Worm (Caenorhabditis elegans) whole organism, L4 larva: Measurements from ENCODE around the gene eral-1.
A peak's percentile ranks its signal among the peaks of the same experiment; 100 is the strongest.

Source experiments
- ces-1 ChIP-seq: fragments of 150-350 bp; sonication (generic microtip); optimal IDR thresholded peaks from 4 replicates; lab custom pipeline; 2014; ENCODE audit warnings: missing biosample characterization, missing genetic modification reagents, missing genetic modification characterization
- cey-2 ChIP-seq: sonication (generic microtip); optimal IDR thresholded peaks from 3 replicates; lab custom pipeline; 2017; ENCODE audit warnings: missing genetic modification characterization, mild to moderate bottlenecking, missing compliant biosample characterization, antibody characterized with exemption, borderline replicate concordance; ENCODE audit not compliant: insufficient read depth
- dmd-8 ChIP-seq: fragments of 200-800 bp; sonication (Bioruptor generic); IDR thresholded peaks from 2 replicates; pipeline ENCODE4 v1.3.6; 2022; ENCODE audit warnings: missing genetic modification characterization, missing compliant biosample characterization
- jun-1 ChIP-seq: fragments of 150-350 bp; optimal IDR thresholded peaks from 2 replicates; lab custom pipeline; 2014; ENCODE audit warnings: missing biosample characterization, missing genetic modification reagents, missing genetic modification characterization
- lin-13 ChIP-seq: fragments of 150-350 bp; optimal IDR thresholded peaks from 2 replicates; lab custom pipeline; 2014; ENCODE audit warnings: missing biosample characterization, missing genetic modification reagents, missing genetic modification characterization
- nhr-11 ChIP-seq: fragments of 150-350 bp; optimal IDR thresholded peaks from 2 replicates; lab custom pipeline; 2014; ENCODE audit warnings: missing biosample characterization, missing genetic modification characterization
- pqm-1 ChIP-seq: sonication (generic microtip); optimal IDR thresholded peaks from 2 replicates; lab custom pipeline; 2017; ENCODE audit warnings: missing biosample characterization, missing genetic modification characterization
- set-16 ChIP-seq: fragments of 200-800 bp; sonication (Bioruptor generic); IDR thresholded peaks from 2 replicates; pipeline ENCODE4 v1.3.6; 2022; ENCODE audit warnings: missing genetic modification reagents, missing genetic modification characterization, missing compliant biosample characterization
- unc-62 ChIP-seq, 3 experiments: fragments of 150-350 bp in 1 of 3; sonication (generic microtip); optimal IDR thresholded peaks in 2 of 3; peaks in 1 of 3; 1 replicate in 1 of 3; 2 replicates in 2 of 3; lab custom pipeline; 2014 to 2017; ENCODE audit warnings: missing biosample characterization in 3 of 3, missing genetic modification characterization in 3 of 3, missing genetic modification reagents in 3 of 3, missing genotype in 1 of 3

ce11 chrII:9619402-9619862 is 29.9 kb upstream of the eral-1 start:
- TF ChIP-seq unc-62 (GFP tag; optimal IDR thresholded peaks at IDR 0.05 in 1 of 2; lab: Kevin White, UChicago) (peak in 1 of 2 experiments; percentile 42), unc-62 (tag; optimal IDR thresholded peaks at IDR 0.05; lab: Kevin White, UChicago) (no peak), dmd-8 (GFP tag; lab: Robert Waterston, UW) (no peak), cey-2 (no peak), set-16 (peak; percentile 34; the same call in 1 of the 2 replicates), nhr-11 (tag; lab: Kevin White, UChicago) (peak; percentile 79), ces-1 (GFP tag; lab: Kevin White, UChicago) (no peak), jun-1 (tag; lab: Kevin White, UChicago) (no peak), lin-13 (GFP tag; lab: Kevin White, UChicago) (no peak), pqm-1 (tag; lab: Kevin White, UChicago) (peak; percentile 41)
